Worm (Caenorhabditis elegans) whole organism, late embryonic: Measurements from ENCODE around the gene F59B10.2.

Experiments
- F13H6.1 ChIP-seq: sonication (generic microtip); optimal IDR thresholded peaks from 2 replicates; lab custom pipeline; 2016; ENCODE audit warnings: missing genetic modification characterization, missing compliant biosample characterization
- K09A11.1 ChIP-seq: sonication (generic microtip); optimal IDR thresholded peaks from 2 replicates; lab custom pipeline; 2017; ENCODE audit warnings: antibody characterized with exemption, mild to moderate bottlenecking, missing genetic modification characterization, missing compliant biosample characterization; ENCODE audit not compliant: insufficient read depth
- T23F11.4 ChIP-seq: fragments of 200-800 bp; sonication (Bioruptor generic); optimal IDR thresholded peaks from 2 replicates; lab custom pipeline; 2018; ENCODE audit warnings: mild to moderate bottlenecking, missing genetic modification characterization, missing compliant biosample characterization
- Y22D7AL.16 ChIP-seq: sonication (generic microtip); optimal IDR thresholded peaks from 2 replicates; lab custom pipeline; 2016; ENCODE audit warnings: missing genetic modification characterization, missing compliant biosample characterization
- ahr-1 ChIP-seq: sonication (generic microtip); optimal IDR thresholded peaks from 2 replicates; lab custom pipeline; 2016; ENCODE audit warnings: missing genetic modification characterization, missing compliant biosample characterization
- ama-1 ChIP-seq: fragments of 150-350 bp; optimal IDR thresholded peaks from 2 replicates; lab custom pipeline; 2014
- ceh-18 ChIP-seq: sonication (generic microtip); optimal IDR thresholded peaks from 2 replicates; lab custom pipeline; 2016; ENCODE audit warnings: missing genetic modification characterization, missing compliant biosample characterization
- ceh-24 ChIP-seq: sonication (generic microtip); optimal IDR thresholded peaks from 2 replicates; lab custom pipeline; 2016; ENCODE audit warnings: mild to moderate bottlenecking, missing genetic modification characterization, missing compliant biosample characterization
- ceh-30 ChIP-seq: fragments of 150-350 bp; optimal IDR thresholded peaks from 2 replicates; lab custom pipeline; 2014; ENCODE audit warnings: missing biosample characterization, missing genetic modification characterization
- ceh-31 ChIP-seq: sonication (generic microtip); optimal IDR thresholded peaks from 2 replicates; lab custom pipeline; 2016; ENCODE audit warnings: missing genetic modification characterization, missing compliant biosample characterization
- ceh-48 ChIP-seq: sonication (generic microtip); optimal IDR thresholded peaks from 2 replicates; lab custom pipeline; 2016; ENCODE audit warnings: missing genetic modification characterization, inconsistent platforms, missing compliant biosample characterization
- dmd-4 ChIP-seq: sonication (generic microtip); optimal IDR thresholded peaks from 2 replicates; lab custom pipeline; 2016; ENCODE audit warnings: borderline replicate concordance, missing genetic modification characterization, missing compliant biosample characterization
- dve-1 ChIP-seq: sonication (generic microtip); optimal IDR thresholded peaks from 2 replicates; lab custom pipeline; 2017; ENCODE audit warnings: antibody characterized with exemption, mild to moderate bottlenecking, missing genetic modification characterization, missing compliant biosample characterization
- elt-2 ChIP-seq: sonication (generic microtip); optimal IDR thresholded peaks from 2 replicates; lab custom pipeline; 2016; ENCODE audit warnings: missing genetic modification reagents, missing genetic modification characterization, missing compliant biosample characterization
- elt-4 ChIP-seq: sonication (generic microtip); optimal IDR thresholded peaks from 2 replicates; lab custom pipeline; 2016; ENCODE audit warnings: missing genetic modification characterization, missing compliant biosample characterization
- eyg-1 ChIP-seq: sonication (generic microtip); optimal IDR thresholded peaks from 2 replicates; lab custom pipeline; 2016; ENCODE audit warnings: missing genotype, missing genetic modification characterization, missing compliant biosample characterization
- fkh-10 ChIP-seq: fragments of 150-350 bp; optimal IDR thresholded peaks from 2 replicates; lab custom pipeline; 2014; ENCODE audit warnings: missing biosample characterization, missing genetic modification reagents, missing genetic modification characterization
- hlh-13 ChIP-seq: fragments of 200-800 bp; sonication (Bioruptor generic); optimal IDR thresholded peaks from 2 replicates; lab custom pipeline; 2018; ENCODE audit warnings: mild to moderate bottlenecking, missing genetic modification characterization, missing compliant biosample characterization
- lin-11 ChIP-seq: fragments of 200-800 bp; sonication (Bioruptor generic); optimal IDR thresholded peaks from 2 replicates; lab custom pipeline; 2018; ENCODE audit warnings: mild to moderate bottlenecking, missing genetic modification characterization, missing compliant biosample characterization
- nfya-1 ChIP-seq: sonication (generic microtip); optimal IDR thresholded peaks from 2 replicates; lab custom pipeline; 2017; ENCODE audit warnings: missing genetic modification characterization, mild to moderate bottlenecking, missing compliant biosample characterization, antibody characterized with exemption, moderate library complexity
- odd-2 ChIP-seq: sonication (generic microtip); optimal IDR thresholded peaks from 2 replicates; lab custom pipeline; 2017; ENCODE audit warnings: antibody characterized with exemption, mild to moderate bottlenecking, missing genetic modification characterization, missing compliant biosample characterization
- pag-3 ChIP-seq: sonication (generic microtip); optimal IDR thresholded peaks from 2 replicates; lab custom pipeline; 2016; ENCODE audit warnings: missing compliant biosample characterization, missing genetic modification characterization, borderline replicate concordance
- pat-9 ChIP-seq: fragments of 200-800 bp; sonication (Bioruptor generic); optimal IDR thresholded peaks from 2 replicates; lab custom pipeline; 2018; ENCODE audit warnings: mild to moderate bottlenecking, missing genetic modification characterization, moderate library complexity, missing compliant biosample characterization
- pax-1 ChIP-seq: fragments of 150-350 bp; optimal IDR thresholded peaks from 2 replicates; lab custom pipeline; 2014; ENCODE audit warnings: missing biosample characterization, missing genetic modification characterization
- pha-4 ChIP-seq: fragments of 150-350 bp; optimal IDR thresholded peaks from 2 replicates; lab custom pipeline; 2018; ENCODE audit warnings: missing biosample characterization, missing genetic modification reagents, missing genetic modification characterization
- pqm-1 ChIP-seq: sonication (generic microtip); optimal IDR thresholded peaks from 2 replicates; lab custom pipeline; 2016; ENCODE audit warnings: missing genetic modification characterization, missing compliant biosample characterization
- ref-2 ChIP-seq: sonication (generic microtip); optimal IDR thresholded peaks from 2 replicates; lab custom pipeline; 2016; ENCODE audit warnings: missing genetic modification characterization, missing compliant biosample characterization
- rnt-1 ChIP-seq: sonication (generic microtip); optimal IDR thresholded peaks from 2 replicates; lab custom pipeline; 2016; ENCODE audit warnings: missing genetic modification characterization, missing compliant biosample characterization
- sdc-2 ChIP-seq: sonication (generic microtip); optimal IDR thresholded peaks from 2 replicates; lab custom pipeline; 2016; ENCODE audit warnings: missing genotype, missing genetic modification characterization, missing compliant biosample characterization
- sox-2 ChIP-seq: fragments of 200-800 bp; sonication (Bioruptor generic); IDR thresholded peaks from 2 replicates; pipeline ENCODE4 v1.3.6; 2022; ENCODE audit warnings: missing genetic modification reagents, missing genetic modification characterization, missing compliant biosample characterization
- sox-4 ChIP-seq: sonication (generic microtip); optimal IDR thresholded peaks from 2 replicates; lab custom pipeline; 2017; ENCODE audit warnings: mild to moderate bottlenecking, missing genetic modification characterization, inconsistent platforms, missing compliant biosample characterization
- tbx-2 ChIP-seq: sonication (generic microtip); optimal IDR thresholded peaks from 2 replicates; lab custom pipeline; 2016; ENCODE audit warnings: missing genetic modification characterization, missing compliant biosample characterization
- unc-42 ChIP-seq: sonication (generic microtip); optimal IDR thresholded peaks from 2 replicates; lab custom pipeline; 2016; ENCODE audit warnings: missing genotype, missing genetic modification characterization, missing compliant biosample characterization
- unc-55 ChIP-seq: sonication (generic microtip); optimal IDR thresholded peaks from 2 replicates; lab custom pipeline; 2017; ENCODE audit warnings: missing biosample characterization, missing genetic modification reagents, missing genetic modification characterization
- unc-86 ChIP-seq: sonication (generic microtip); optimal IDR thresholded peaks from 2 replicates; lab custom pipeline; 2016; ENCODE audit warnings: missing genetic modification characterization, missing compliant biosample characterization
- zip-5 ChIP-seq: sonication (generic microtip); optimal IDR thresholded peaks from 2 replicates; lab custom pipeline; 2016; ENCODE audit warnings: missing genetic modification characterization, missing compliant biosample characterization

F59B10.2 gene

ce11 chrII:10513377-10513776 lies 3.7 kb upstream of the F59B10.2 start:
- TF ChIP-seq tbx-2 (tag; lab: Kevin White, UChicago) (no peak), ceh-48 (tag; lab: Kevin White, UChicago) (no peak), odd-2 (no peak), ama-1 (lab: Kevin White, UChicago) (no peak), T23F11.4 (GFP tag; lab: Kevin White, UChicago) (no peak), unc-55 (GFP tag; lab: Kevin White, UChicago) (no peak), dmd-4 (tag; lab: Kevin White, UChicago) (no peak), sdc-2 (tag; lab: Kevin White, UChicago) (no peak), nfya-1 (no peak), Y22D7AL.16 (tag; lab: Kevin White, UChicago) (no peak), ceh-30 (tag; lab: Kevin White, UChicago) (no peak), rnt-1 (tag; lab: Kevin White, UChicago) (no peak), ref-2 (tag; lab: Kevin White, UChicago) (no peak), unc-86 (tag; lab: Kevin White, UChicago) (no peak), elt-2 (no peak), K09A11.1 (tag; lab: Kevin White, UChicago) (no peak), unc-42 (tag; lab: Kevin White, UChicago) (no peak), lin-11 (tag; lab: Kevin White, UChicago) (no peak), ceh-24 (tag; lab: Kevin White, UChicago) (no peak)

ce11 chrII:10510242-10510641 lies 596 bp upstream of the F59B10.2 start, which contains the start of gene F59B10.3:
Gene F59B10.3, plus strand, starts transcription at chrII:10510542.
- TF ChIP-seq pqm-1 (tag; lab: Kevin White, UChicago) = no peak

ce11 chrII:10507906-10508305 lies 1.7 kb downstream of the F59B10.2 start:
- TF ChIP-seq eyg-1 (tag; lab: Kevin White, UChicago) (no peak), ref-2 (tag; lab: Kevin White, UChicago) (no peak), T23F11.4 (GFP tag; lab: Kevin White, UChicago) (no peak), elt-4 (tag; lab: Kevin White, UChicago) (no peak), sdc-2 (tag; lab: Kevin White, UChicago) (no peak), elt-2 (no peak), ceh-18 (tag; lab: Kevin White, UChicago) (no peak), pax-1 (no peak), nfya-1 (no peak), fkh-10 (GFP tag; lab: Kevin White, UChicago) (no peak), zip-5 (tag; lab: Kevin White, UChicago) (no peak), pat-9 (tag; lab: Kevin White, UChicago) (no peak), F13H6.1 (tag; lab: Kevin White, UChicago) (no peak), Y22D7AL.16 (tag; lab: Kevin White, UChicago) (no peak)

- no peak for TF ChIP-seq ahr-1 (tag; lab: Kevin White, UChicago)
- no peak for TF ChIP-seq ceh-48 (tag; lab: Kevin White, UChicago)
- TF ChIP-seq sox-2 (GFP tag; lab: Robert Waterston, UW) = no peak
- TF ChIP-seq pag-3 = no peak
- no peak for TF ChIP-seq K09A11.1 (tag; lab: Kevin White, UChicago)
- TF ChIP-seq dve-1 = no peak
Measured at ce11 chrII:10505949-10506348, 3.7 kb downstream of the F59B10.2 start.

- no peak for TF ChIP-seq lin-11 (tag; lab: Kevin White, UChicago)
- no peak for TF ChIP-seq hlh-13
- TF ChIP-seq pha-4 (tag; lab: Kevin White, UChicago) = no peak
- TF ChIP-seq ceh-31 (tag; lab: Kevin White, UChicago) = no peak
- TF ChIP-seq pat-9 (tag; lab: Kevin White, UChicago) = no peak
- TF ChIP-seq ama-1 (lab: Kevin White, UChicago) = no peak
- no peak for TF ChIP-seq sox-4 (tag; lab: Kevin White, UChicago)
Measured at ce11 chrII:10504729-10505128, 4.9 kb downstream of the F59B10.2 start.
